Worm (Caenorhabditis elegans) whole organism, L4 larva: ENCODE measurements around the gene acs-22.

Source experiments
- F26F4.8 ChIP-seq: fragments of 200-800 bp; sonication (Bioruptor generic); conservative IDR thresholded peaks from 2 replicates; pipeline ENCODE4 v1.3.6; 2022; ENCODE audit warnings: missing genetic modification characterization, missing compliant biosample characterization
- F49E8.2 ChIP-seq: sonication (generic microtip); optimal IDR thresholded peaks from 2 replicates; lab custom pipeline; 2016; ENCODE audit warnings: missing compliant biosample characterization, mild to moderate bottlenecking, missing genetic modification characterization, borderline replicate concordance
- aha-1 ChIP-seq: fragments of 150-350 bp; peaks from one replicate; lab custom pipeline; 2014; ENCODE audit warnings: missing biosample characterization, missing genetic modification characterization
- ama-1 ChIP-seq: fragments of 150-350 bp; optimal IDR thresholded peaks from 2 replicates; lab custom pipeline; 2014; ENCODE audit warnings: inconsistent platforms, mixed read lengths
- ceh-20 ChIP-seq: fragments of 200-800 bp; sonication (Bioruptor generic); IDR thresholded peaks from 2 replicates; pipeline ENCODE4 v1.3.6; 2022; ENCODE audit warnings: missing genetic modification reagents, missing genetic modification characterization, missing compliant biosample characterization
- lim-7 ChIP-seq: fragments of 200-800 bp; sonication (Bioruptor generic); IDR thresholded peaks from 2 replicates; pipeline ENCODE4 v1.3.6; 2022; ENCODE audit warnings: missing genetic modification characterization, missing compliant biosample characterization
- mep-1 ChIP-seq: fragments of 150-350 bp; sonication (generic microtip); optimal IDR thresholded peaks from 3 replicates; lab custom pipeline; 2014; ENCODE audit warnings: missing biosample characterization, missing genetic modification characterization
- nhr-48 ChIP-seq: sonication (generic microtip); optimal IDR thresholded peaks from 2 replicates; lab custom pipeline; 2016; ENCODE audit warnings: mild to moderate bottlenecking, missing genetic modification characterization, missing compliant biosample characterization
- nhr-77 ChIP-seq: fragments of 150-350 bp; optimal IDR thresholded peaks from 2 replicates; lab custom pipeline; 2014; ENCODE audit warnings: missing biosample characterization, missing genetic modification characterization
- pha-4 ChIP-seq, 2 experiments: fragments of 150-350 bp in 1 of 2; fragments of 200-800 bp in 1 of 2; sonication (Bioruptor generic) in 1 of 2; IDR thresholded peaks in 1 of 2; optimal IDR thresholded peaks in 1 of 2; 2 replicates each; pipeline versions ENCODE4 v1.3.6 to Lab custom; 2014 to 2022; ENCODE audit warnings: missing genetic modification characterization in 2 of 2, missing genetic modification reagents in 2 of 2, missing biosample characterization in 1 of 2, missing compliant biosample characterization in 1 of 2
- pqm-1 ChIP-seq: sonication (generic microtip); optimal IDR thresholded peaks from 2 replicates; lab custom pipeline; 2017; ENCODE audit warnings: missing biosample characterization, missing genetic modification characterization
- sdz-12 ChIP-seq: fragments of 200-800 bp; sonication (Bioruptor generic); optimal IDR thresholded peaks from 2 replicates; lab custom pipeline; 2018; ENCODE audit warnings: mild to moderate bottlenecking, missing genetic modification characterization, missing compliant biosample characterization
- unc-62 ChIP-seq, 3 experiments: fragments of 150-350 bp in 1 of 3; sonication (generic microtip); optimal IDR thresholded peaks in 2 of 3; peaks in 1 of 3; 1 replicate in 1 of 3; 2 replicates in 2 of 3; lab custom pipeline; 2014 to 2017; ENCODE audit warnings: missing biosample characterization in 3 of 3, missing genetic modification characterization in 3 of 3, missing genetic modification reagents in 3 of 3, missing genotype in 1 of 3
- vab-7 ChIP-seq: fragments of 200-800 bp; sonication (Bioruptor generic); IDR thresholded peaks from 2 replicates; pipeline ENCODE4 v1.3.6; 2022; ENCODE audit warnings: missing genetic modification reagents, missing genetic modification characterization, missing compliant biosample characterization

ce11 chrX:8934988-8935387 lies 4.0 kb downstream of the acs-22 start:
- TF ChIP-seq nhr-77 (tag; lab: Kevin White, UChicago) (no peak), unc-62 (GFP tag; optimal IDR thresholded peaks at IDR 0.05 in 1 of 2; lab: Kevin White, UChicago) (no peak), unc-62 (tag; optimal IDR thresholded peaks at IDR 0.05; lab: Kevin White, UChicago) (no peak), mep-1 (tag; lab: Kevin White, UChicago) (no peak), ceh-20 (no peak), aha-1 (tag; lab: Kevin White, UChicago) (peak; percentile 86), ama-1 (lab: Kevin White, UChicago) (no peak), pqm-1 (tag; lab: Kevin White, UChicago) (no peak), pha-4 (GFP tag; IDR thresholded peaks at IDR 0.05; lab: Robert Waterston, UW) (no peak), pha-4 (tag; optimal IDR thresholded peaks at IDR 0.05; lab: Kevin White, UChicago) (no peak), F26F4.8 (GFP tag; lab: Robert Waterston, UW) (no peak), nhr-48 (tag; lab: Kevin White, UChicago) (peak; percentile 56), vab-7 (GFP tag; lab: Robert Waterston, UW) (no peak), sdz-12 (GFP tag; lab: Kevin White, UChicago) (no peak), lim-7 (GFP tag; lab: Robert Waterston, UW) (no peak), F49E8.2 (no peak)
